Fruit fly (Drosophila melanogaster) whole organism, prepupa: ENCODE results near the gene CG13045.

Experiments
- Blimp-1 ChIP-seq: fragments of 200-800 bp; sonication (Bioruptor generic); optimal IDR thresholded peaks from 3 replicates; lab custom pipeline; 2017; ENCODE audit warnings: missing biosample characterization, missing genetic modification characterization, mild to moderate bottlenecking, moderate library complexity, missing genetic modification reagents
- CG10631 ChIP-seq: fragments of 200-800 bp; sonication (Bioruptor generic); optimal IDR thresholded peaks from 2 replicates; lab custom pipeline; 2016; ENCODE audit warnings: missing biosample characterization, missing genetic modification characterization
- CG1621 ChIP-seq: fragments of 200-800 bp; sonication (Bioruptor generic); optimal IDR thresholded peaks from 3 replicates; lab custom pipeline; 2018; ENCODE audit warnings: missing biosample characterization, mild to moderate bottlenecking, missing genetic modification characterization
- CG3032 ChIP-seq: fragments of 200-800 bp; optimal IDR thresholded peaks from 2 replicates; lab custom pipeline; 2019; ENCODE audit warnings: missing biosample characterization, mild to moderate bottlenecking, missing genetic modification characterization, moderate library complexity
- CG32006 ChIP-seq: fragments of 200-800 bp; sonication (Bioruptor generic); optimal IDR thresholded peaks from 3 replicates; lab custom pipeline; 2017; ENCODE audit warnings: missing biosample characterization, mild to moderate bottlenecking, missing genetic modification characterization
- CG34406 ChIP-seq: fragments of 200-800 bp; sonication (Bioruptor generic); optimal IDR thresholded peaks from 3 replicates; lab custom pipeline; 2016; ENCODE audit warnings: missing biosample characterization, missing genetic modification characterization
- CG4318 ChIP-seq: fragments of 200-800 bp; sonication (Bioruptor generic); optimal IDR thresholded peaks from 3 replicates; lab custom pipeline; 2017; ENCODE audit warnings: missing biosample characterization, mild to moderate bottlenecking, missing genetic modification characterization
- CG6276 ChIP-seq: fragments of 200-800 bp; sonication (Bioruptor generic); optimal IDR thresholded peaks from 2 replicates; lab custom pipeline; 2017; ENCODE audit warnings: missing biosample characterization, mild to moderate bottlenecking, missing genetic modification characterization
- CG6792 ChIP-seq: fragments of 200-800 bp; sonication (Bioruptor generic); optimal IDR thresholded peaks from 3 replicates; lab custom pipeline; 2016; ENCODE audit warnings: missing biosample characterization, missing genetic modification characterization
- CG6808 ChIP-seq: fragments of 200-800 bp; sonication (Bioruptor generic); optimal IDR thresholded peaks from 3 replicates; lab custom pipeline; 2017; ENCODE audit warnings: missing biosample characterization, missing genetic modification characterization, mild to moderate bottlenecking, moderate library complexity, missing genetic modification reagents
- CG7368 ChIP-seq: fragments of 200-800 bp; sonication (Bioruptor generic); optimal IDR thresholded peaks from 3 replicates; lab custom pipeline; 2016; ENCODE audit warnings: missing biosample characterization, missing genetic modification characterization
- CG8119 ChIP-seq: fragments of 200-800 bp; sonication (Bioruptor generic); IDR thresholded peaks from 3 replicates; pipeline ENCODE4 v1.3.6; 2022; ENCODE audit warnings: missing biosample characterization, missing genetic modification characterization
- CG9139 ChIP-seq: fragments of 200-800 bp; sonication (Bioruptor generic); optimal IDR thresholded peaks from 3 replicates; lab custom pipeline; 2017; ENCODE audit warnings: missing biosample characterization, mild to moderate bottlenecking, missing genetic modification characterization
- Eip75B ChIP-seq: fragments of 200-800 bp; sonication (Bioruptor generic); optimal IDR thresholded peaks from 3 replicates; lab custom pipeline; 2016; ENCODE audit warnings: missing biosample characterization, missing genetic modification characterization
- Eip93F ChIP-seq: fragments of 200-800 bp; sonication (Bioruptor generic); optimal IDR thresholded peaks from 2 replicates; lab custom pipeline; 2016; ENCODE audit warnings: missing biosample characterization, mild to moderate bottlenecking, missing genetic modification characterization
- Ets21C ChIP-seq: fragments of 200-800 bp; sonication (Bioruptor generic); optimal IDR thresholded peaks from 3 replicates; lab custom pipeline; 2016; ENCODE audit warnings: missing biosample characterization, missing genetic modification characterization
- Hr39 ChIP-seq: fragments of 200-800 bp; sonication (Bioruptor generic); optimal IDR thresholded peaks from 2 replicates; lab custom pipeline; 2016; ENCODE audit warnings: missing biosample characterization, missing genetic modification characterization
- Hr4 ChIP-seq: fragments of 200-800 bp; sonication (Bioruptor generic); optimal IDR thresholded peaks from 3 replicates; lab custom pipeline; 2016; ENCODE audit warnings: missing biosample characterization, missing genetic modification characterization
- OdsH ChIP-seq: fragments of 200-800 bp; sonication (Bioruptor generic); optimal IDR thresholded peaks from 3 replicates; lab custom pipeline; 2016; ENCODE audit warnings: missing biosample characterization, missing genetic modification characterization
- Sox15 ChIP-seq: fragments of 200-800 bp; sonication (Bioruptor generic); optimal IDR thresholded peaks from 3 replicates; lab custom pipeline; 2016; ENCODE audit warnings: missing biosample characterization, missing genetic modification characterization
- achi ChIP-seq: fragments of 200-800 bp; sonication (Bioruptor generic); optimal IDR thresholded peaks from 3 replicates; lab custom pipeline; 2016; ENCODE audit warnings: missing biosample characterization, missing genetic modification characterization
- acj6 ChIP-seq: fragments of 200-800 bp; sonication (Bioruptor generic); optimal IDR thresholded peaks from 3 replicates; lab custom pipeline; 2016; ENCODE audit warnings: missing biosample characterization, missing genetic modification characterization
- dac ChIP-seq: fragments of 200-800 bp; sonication (Bioruptor generic); optimal IDR thresholded peaks from 2 replicates; lab custom pipeline; 2017; ENCODE audit warnings: missing biosample characterization, mild to moderate bottlenecking, missing genetic modification characterization
- fd59A ChIP-seq: fragments of 200-800 bp; sonication (Bioruptor generic); optimal IDR thresholded peaks from 2 replicates; lab custom pipeline; 2017; ENCODE audit warnings: missing biosample characterization, mild to moderate bottlenecking, missing genetic modification characterization, missing genetic modification reagents
- fd85E ChIP-seq: fragments of 200-800 bp; sonication (Bioruptor generic); optimal IDR thresholded peaks from 3 replicates; lab custom pipeline; 2016; ENCODE audit warnings: missing biosample characterization, missing genetic modification characterization
- fkh ChIP-seq: fragments of 200-800 bp; sonication (Bioruptor generic); optimal IDR thresholded peaks from 3 replicates; lab custom pipeline; 2017; ENCODE audit warnings: missing biosample characterization, mild to moderate bottlenecking, missing genetic modification characterization, moderate library complexity
- lz ChIP-seq: fragments of 200-800 bp; sonication (Bioruptor generic); optimal IDR thresholded peaks from 3 replicates; lab custom pipeline; 2016; ENCODE audit warnings: missing biosample characterization, missing genetic modification characterization
- net ChIP-seq: fragments of 200-800 bp; sonication (Bioruptor generic); optimal IDR thresholded peaks from 3 replicates; lab custom pipeline; 2016; ENCODE audit warnings: missing biosample characterization, missing genetic modification characterization
- salr ChIP-seq, 2 experiments: fragments of 200-800 bp; sonication (Bioruptor generic); optimal IDR thresholded peaks; 3 replicates each; lab custom pipeline; 2016 to 2018; ENCODE audit warnings: missing biosample characterization in 2 of 2, missing genetic modification characterization in 2 of 2, mild to moderate bottlenecking in 1 of 2
- spab ChIP-seq: fragments of 200-800 bp; sonication (Bioruptor generic); optimal IDR thresholded peaks from 2 replicates; lab custom pipeline; 2017; ENCODE audit warnings: missing biosample characterization, mild to moderate bottlenecking, missing genetic modification characterization, missing genetic modification reagents
- ss ChIP-seq, 2 experiments: fragments of 200-800 bp; sonication (Bioruptor generic); optimal IDR thresholded peaks; 2 replicates in 1 of 2; 3 replicates in 1 of 2; lab custom pipeline; 2017 to 2018; ENCODE audit warnings: mild to moderate bottlenecking in 2 of 2, missing biosample characterization in 2 of 2, missing genetic modification characterization in 2 of 2, moderate library complexity in 1 of 2
- svp ChIP-seq: fragments of 200-800 bp; sonication (Bioruptor generic); peaks from one replicate; lab custom pipeline; 2016; ENCODE audit warnings: missing biosample characterization, missing genetic modification characterization

Gene CG13045

dm6 chr3L:16309972-16310371 is 19.2 kb upstream of the CG13045 start (continued):
- no peak for TF ChIP-seq Sox15 (GFP tag; lab: Kevin White, UChicago)
- no peak for TF ChIP-seq CG9139 (GFP tag; lab: Kevin White, UChicago)
- peak; percentile 34 for TF ChIP-seq achi (GFP tag; lab: Kevin White, UChicago)
- TF ChIP-seq Eip75B, result peak; percentile 61
- no peak for TF ChIP-seq fkh

DNA sequence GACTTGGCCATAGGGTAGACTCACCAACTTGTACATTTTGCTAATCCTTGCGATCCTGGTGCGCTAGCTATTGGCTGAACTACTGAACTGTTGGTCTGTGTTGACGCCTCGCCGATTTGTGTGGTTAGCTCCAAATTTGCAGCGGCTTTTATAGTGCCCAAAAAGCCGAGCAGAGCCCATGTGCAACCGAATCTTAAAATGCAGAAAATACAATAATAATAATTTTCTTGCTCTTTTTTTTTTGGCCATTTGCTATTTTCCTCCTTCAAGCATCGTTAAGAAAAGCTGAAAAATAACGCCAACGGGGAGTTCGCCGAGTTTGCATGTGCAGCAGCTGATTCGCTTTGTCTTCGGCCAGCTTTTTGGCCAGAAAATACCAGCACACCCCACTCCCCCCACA is 17.6 kb upstream of the CG13045 start, which contains the start of gene CG13042:
CG13042 (minus strand) TSS at position 101 of the 400 bp plus-strand sequence.
- TF ChIP-seq Hr39 (no peak), dac (GFP tag; lab: Kevin White, UChicago) (no peak), fd59A (no peak), CG8119 (GFP tag; lab: Robert Waterston, UW) (no peak), Ets21C (GFP tag; lab: Kevin White, UChicago) (no peak), Blimp-1 (no peak), fkh (no peak), fd85E (GFP tag; lab: Kevin White, UChicago) (no peak), CG6276 (no peak), acj6 (GFP tag; lab: Kevin White, UChicago) (no peak), CG10631 (GFP tag; lab: Kevin White, UChicago) (no peak), svp (GFP tag; lab: Kevin White, UChicago) (no peak), Eip75B (no peak), salr (GFP tag; optimal IDR thresholded peaks at IDR 0.05; lab: Kevin White, UChicago) (no peak)

- peak; percentile 30 for TF ChIP-seq svp (GFP tag; lab: Kevin White, UChicago)
- no peak for TF ChIP-seq Ets21C (GFP tag; lab: Kevin White, UChicago)
- TF ChIP-seq achi (GFP tag; lab: Kevin White, UChicago), result no peak
- TF ChIP-seq Hr4 (GFP tag; lab: Kevin White, UChicago), result no peak
- no peak for TF ChIP-seq OdsH (GFP tag; lab: Kevin White, UChicago)
Observed at dm6 chr3L:16305820-16306650, 15.3 kb upstream of the CG13045 start, which contains the start of the genes CG13043 and CG13063. Gene CG13043, minus strand, starts transcription at chr3L:16305870. Gene CG13063, plus strand, starts transcription at chr3L:16306600.

dm6 chr3L:16303982-16304381 is 13.2 kb upstream of the CG13045 start, which contains the start of gene CG43249:
Gene CG43249, plus strand, starts transcription at chr3L:16304282.
- no peak for TF ChIP-seq spab (GFP tag; lab: Kevin White, UChicago)
- TF ChIP-seq CG34406, result no peak
- no peak for TF ChIP-seq fd85E (GFP tag; lab: Kevin White, UChicago)
- TF ChIP-seq Eip93F, result no peak
- TF ChIP-seq, all 60 proteins: peak for 0

- peak; percentile 41 for TF ChIP-seq Blimp-1
- no peak for TF ChIP-seq CG6808
Observed at dm6 chr3L:16303078-16303477, 12.3 kb upstream of the CG13045 start, which contains the start of gene CG13044. Gene CG13044, minus strand, starts transcription at chr3L:16303178.

- TF ChIP-seq CG1621 (tag; lab: Kevin White, UChicago) (no peak), CG6808 (no peak), CG32006 (no peak), Hr39 (no peak), CG3032 (tag; lab: Kevin White, UChicago) (no peak), CG9139 (GFP tag; lab: Kevin White, UChicago) (no peak), achi (GFP tag; lab: Kevin White, UChicago) (no peak), ss (GFP tag; optimal IDR thresholded peaks at IDR 0.05; lab: Kevin White, UChicago) (no peak), svp (GFP tag; lab: Kevin White, UChicago) (no peak), CG6792 (no peak), Sox15 (GFP tag; lab: Kevin White, UChicago) (no peak), salr (GFP tag; optimal IDR thresholded peaks at IDR 0.05; lab: Kevin White, UChicago) (no peak), CG4318 (no peak), net (no peak), CG7368 (GFP tag; lab: Kevin White, UChicago) (no peak), Eip75B (no peak), CG10631 (GFP tag; lab: Kevin White, UChicago) (no peak), Ets21C (GFP tag; lab: Kevin White, UChicago) (no peak), lz (GFP tag; lab: Kevin White, UChicago) (no peak)
Observed at dm6 chr3L:16301153-16301552, 10.4 kb upstream of the CG13045 start, which contains the start of gene CG4982. Gene CG4982, plus strand, starts transcription at chr3L:16301453.
